Worm (Caenorhabditis elegans) whole organism, L4 larva: ENCODE data around the gene cyp-33C2.

Source experiments
- ceh-82 ChIP-seq: sonication (generic microtip); optimal IDR thresholded peaks from 2 replicates; lab custom pipeline; 2017; ENCODE audit warnings: missing biosample characterization, missing genetic modification characterization
- egl-43 ChIP-seq: fragments of 200-800 bp; sonication (Bioruptor generic); IDR thresholded peaks from 2 replicates; pipeline ENCODE4 v1.3.6; 2022; ENCODE audit warnings: missing genetic modification reagents, missing genetic modification characterization, missing compliant biosample characterization
- lsy-2 ChIP-seq, 2 experiments: fragments of 150-350 bp in 1 of 2; sonication (generic microtip) in 1 of 2; optimal IDR thresholded peaks; 2 replicates each; lab custom pipeline; 2014 to 2017; ENCODE audit warnings: missing biosample characterization in 2 of 2, missing genetic modification characterization in 2 of 2
- skn-1 ChIP-seq: fragments of 150-350 bp; optimal IDR thresholded peaks from 2 replicates; lab custom pipeline; 2014; ENCODE audit warnings: missing biosample characterization, missing genetic modification characterization

ce11 chrV:2225130-2225529 is 41.8 kb downstream of the cyp-33C2 start, which contains the start of gene nhr-103:
- TF ChIP-seq ceh-82 (tag; lab: Kevin White, UChicago): no peak
- no peak for TF ChIP-seq skn-1 (tag; lab: Kevin White, UChicago)
- no peak for TF ChIP-seq egl-43 (GFP tag; lab: Robert Waterston, UW)
- TF ChIP-seq lsy-2 (tag; optimal IDR thresholded peaks at IDR 0.05; lab: Kevin White, UChicago): no peak
